Worm (Caenorhabditis elegans) whole organism, L4/young adult: Measurements from ENCODE around the gene rig-1.

Source experiments
- W03F9.2 ChIP-seq: fragments of 150-350 bp; optimal IDR thresholded peaks from 2 replicates; lab custom pipeline; 2014; ENCODE audit warnings: missing biosample characterization, missing genetic modification characterization
- dao-5 ChIP-seq: sonication (generic microtip); optimal IDR thresholded peaks from 2 replicates; lab custom pipeline; 2016; ENCODE audit warnings: missing genotype, missing genetic modification characterization, moderate library complexity, missing compliant biosample characterization
- him-1 ChIP-seq: sonication (generic microtip); optimal IDR thresholded peaks from 2 replicates; lab custom pipeline; 2016; ENCODE audit warnings: missing genotype, missing genetic modification reagents, missing genetic modification characterization, missing compliant biosample characterization

DNA sequence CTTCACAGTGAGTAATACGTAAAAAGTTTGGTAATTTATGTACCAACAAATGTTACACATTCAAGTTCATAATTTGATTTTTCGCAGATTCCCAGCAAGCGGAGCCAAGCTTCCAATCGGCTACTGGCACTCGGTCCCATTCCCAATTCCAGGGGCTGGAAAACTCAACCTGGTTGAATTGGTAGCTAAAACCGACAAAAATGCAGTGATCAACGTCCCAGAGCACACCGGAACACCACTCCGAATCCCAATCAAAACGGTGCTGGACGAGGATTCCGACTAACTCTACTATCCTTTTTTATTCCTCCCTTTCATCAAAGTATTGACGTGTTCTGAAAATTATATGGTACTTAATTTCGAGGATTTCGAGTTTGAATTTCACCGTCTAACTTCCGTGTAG is 16.9 kb downstream of the rig-1 start:
- TF ChIP-seq dao-5 (no peak), him-1 (tag; lab: Kevin White, UChicago) (no peak), W03F9.2 (tag; lab: Kevin White, UChicago) (no peak)
